Worm (Caenorhabditis elegans) whole organism, early embryonic: ENCODE data around the gene C05C9.1.

Experiments
- B0310.2 ChIP-seq: sonication (generic microtip); optimal IDR thresholded peaks from 2 replicates; lab custom pipeline; 2016; ENCODE audit warnings: mild to moderate bottlenecking, missing genetic modification characterization, missing compliant biosample characterization
- F13C5.2 ChIP-seq: sonication (generic microtip); optimal IDR thresholded peaks from 2 replicates; lab custom pipeline; 2017; ENCODE audit warnings: mild to moderate bottlenecking, missing genetic modification characterization, inconsistent platforms, missing compliant biosample characterization
- ama-1 ChIP-seq: fragments of 150-350 bp; optimal IDR thresholded peaks from 2 replicates; lab custom pipeline; 2014
- ceh-13 ChIP-seq: fragments of 200-800 bp; sonication (Bioruptor generic); optimal IDR thresholded peaks from 2 replicates; lab custom pipeline; 2018; ENCODE audit warnings: mild to moderate bottlenecking, missing genetic modification characterization, missing compliant biosample characterization
- ceh-36 ChIP-seq: sonication (generic microtip); optimal IDR thresholded peaks from 2 replicates; lab custom pipeline; 2016; ENCODE audit warnings: missing genetic modification characterization, inconsistent platforms, missing compliant biosample characterization
- flt-1 ChIP-seq: fragments of 200-800 bp; sonication (Bioruptor generic); IDR thresholded peaks from 2 replicates; pipeline ENCODE4 v1.3.6; 2022; ENCODE audit warnings: missing genetic modification characterization, missing compliant biosample characterization
- hmbx-1 ChIP-seq: sonication (generic microtip); optimal IDR thresholded peaks from 2 replicates; lab custom pipeline; 2016; ENCODE audit warnings: mild to moderate bottlenecking, missing genetic modification characterization, missing compliant biosample characterization
- hmg-4 ChIP-seq: fragments of 200-800 bp; sonication (Bioruptor generic); optimal IDR thresholded peaks from 2 replicates; lab custom pipeline; 2018; ENCODE audit warnings: mild to moderate bottlenecking, missing genetic modification characterization, missing compliant biosample characterization
- pes-1 ChIP-seq: fragments of 200-800 bp; sonication (Bioruptor generic); IDR thresholded peaks from 2 replicates; pipeline ENCODE4 v1.3.6; 2022; ENCODE audit warnings: missing genetic modification reagents, missing genetic modification characterization, missing compliant biosample characterization
- scrt-1 ChIP-seq: fragments of 200-800 bp; sonication (Bioruptor generic); IDR thresholded peaks from 2 replicates; pipeline ENCODE4 v1.3.6; 2022; ENCODE audit warnings: missing genetic modification characterization, missing compliant biosample characterization
- sea-1 ChIP-seq: fragments of 200-800 bp; sonication (Bioruptor generic); conservative IDR thresholded peaks from 2 replicates; pipeline ENCODE4 v1.3.6; 2022; ENCODE audit warnings: missing genetic modification characterization, missing compliant biosample characterization
- tbx-11 ChIP-seq: fragments of 200-800 bp; sonication (Bioruptor generic); IDR thresholded peaks from 2 replicates; pipeline ENCODE4 v1.3.6; 2022; ENCODE audit warnings: missing genetic modification characterization, missing compliant biosample characterization
- tbx-37 ChIP-seq: fragments of 200-800 bp; sonication (Bioruptor generic); conservative IDR thresholded peaks from 2 replicates; pipeline ENCODE4 v1.3.6; 2022; ENCODE audit warnings: missing genetic modification reagents, missing genetic modification characterization, missing compliant biosample characterization
- tra-4 ChIP-seq: sonication (generic microtip); optimal IDR thresholded peaks from 2 replicates; lab custom pipeline; 2017; ENCODE audit warnings: missing genetic modification characterization, missing compliant biosample characterization

DNA sequence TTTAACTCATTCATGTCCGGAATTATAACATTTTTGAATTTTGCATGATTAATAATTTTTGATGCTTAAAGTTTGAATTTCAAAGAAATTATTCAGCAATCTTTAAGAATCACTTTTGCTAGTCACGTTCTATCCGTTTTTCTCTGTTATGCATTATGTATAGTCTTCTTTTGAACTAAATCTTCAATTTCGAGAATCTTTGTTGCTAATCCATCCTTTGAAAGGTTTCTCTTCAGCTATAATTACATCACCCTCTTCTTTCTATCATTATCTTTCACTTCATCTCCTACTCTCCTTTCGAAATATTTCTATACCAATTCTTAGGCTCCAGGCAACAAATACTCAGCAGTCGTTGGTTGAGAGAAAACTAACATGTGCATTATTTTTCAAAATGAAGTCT, 9.1 kb upstream of the C05C9.1 start:
- TF ChIP-seq F13C5.2 (tag; lab: Kevin White, UChicago) (no peak), scrt-1 (GFP tag; lab: Robert Waterston, UW) (no peak), ceh-36 (tag; lab: Kevin White, UChicago) (no peak), ama-1 (no peak), hmbx-1 (tag; lab: Kevin White, UChicago) (no peak), flt-1 (no peak), hmg-4 (GFP tag; lab: Kevin White, UChicago) (no peak), sea-1 (no peak), tbx-37 (GFP tag; lab: Robert Waterston, UW) (no peak), B0310.2 (tag; lab: Kevin White, UChicago) (no peak), tbx-11 (no peak), pes-1 (no peak), tra-4 (no peak), ceh-13 (GFP tag; lab: Kevin White, UChicago) (no peak)
